Worm (Caenorhabditis elegans) whole organism, L4 larva: ENCODE data around the gene Y25C1A.14.

ENCODE experiments used
- D1046.2 ChIP-seq: fragments of 200-800 bp; sonication (Bioruptor generic); IDR thresholded peaks from 2 replicates; pipeline ENCODE4 v1.3.6; 2022; ENCODE audit warnings: missing genetic modification characterization, missing compliant biosample characterization
- F10B5.3 ChIP-seq: sonication (generic microtip); optimal IDR thresholded peaks from 2 replicates; lab custom pipeline; 2016; ENCODE audit warnings: mild to moderate bottlenecking, missing genetic modification characterization, missing compliant biosample characterization
- Y48G9A.11 ChIP-seq: fragments of 200-800 bp; sonication (Bioruptor generic); IDR thresholded peaks from 2 replicates; pipeline ENCODE4 v1.3.6; 2022; ENCODE audit warnings: missing genetic modification reagents, missing genetic modification characterization, missing compliant biosample characterization
- ZK546.5 ChIP-seq, 2 experiments: sonication (generic microtip); optimal IDR thresholded peaks; 2 replicates each; lab custom pipeline; 2017; ENCODE audit warnings: missing biosample characterization in 2 of 2, missing genetic modification characterization in 2 of 2
- aha-1 ChIP-seq: fragments of 150-350 bp; peaks from one replicate; lab custom pipeline; 2014; ENCODE audit warnings: missing biosample characterization, missing genetic modification characterization
- attf-4 ChIP-seq: sonication (generic microtip); optimal IDR thresholded peaks from 3 replicates; lab custom pipeline; 2017; ENCODE audit warnings: missing biosample characterization, missing genetic modification characterization
- ceh-44 ChIP-seq: fragments of 200-800 bp; sonication (Bioruptor generic); IDR thresholded peaks from 2 replicates; pipeline ENCODE4 v1.3.6; 2022; ENCODE audit warnings: missing genetic modification reagents, missing genetic modification characterization, missing compliant biosample characterization
- ceh-82 ChIP-seq: sonication (generic microtip); optimal IDR thresholded peaks from 2 replicates; lab custom pipeline; 2017; ENCODE audit warnings: missing biosample characterization, missing genetic modification characterization
- daf-12 ChIP-seq: fragments of 150-350 bp; optimal IDR thresholded peaks from 2 replicates; lab custom pipeline; 2014; ENCODE audit warnings: missing biosample characterization, missing genetic modification reagents, missing genetic modification characterization
- duxl-1 ChIP-seq: sonication (generic microtip); optimal IDR thresholded peaks from 2 replicates; lab custom pipeline; 2016; ENCODE audit warnings: mild to moderate bottlenecking, missing genetic modification characterization, moderate library complexity, missing compliant biosample characterization; ENCODE audit not compliant: poor library complexity
- jun-1 ChIP-seq: fragments of 150-350 bp; optimal IDR thresholded peaks from 2 replicates; lab custom pipeline; 2014; ENCODE audit warnings: missing biosample characterization, missing genetic modification reagents, missing genetic modification characterization
- lin-1 ChIP-seq: fragments of 200-800 bp; sonication (Bioruptor generic); IDR thresholded peaks from 2 replicates; pipeline ENCODE4 v1.3.6; 2022; ENCODE audit warnings: missing genetic modification reagents, missing genetic modification characterization, missing compliant biosample characterization
- lin-29 ChIP-seq: fragments of 200-800 bp; sonication (Bioruptor generic); IDR thresholded peaks from 2 replicates; pipeline ENCODE4 v1.3.6; 2022; ENCODE audit warnings: missing genetic modification reagents, missing genetic modification characterization, missing compliant biosample characterization
- lin-39 ChIP-seq: fragments of 150-350 bp; optimal IDR thresholded peaks from 2 replicates; lab custom pipeline; 2014; ENCODE audit warnings: missing biosample characterization, missing genetic modification reagents, missing genetic modification characterization
- lir-3 ChIP-seq: sonication (generic microtip); optimal IDR thresholded peaks from 2 replicates; lab custom pipeline; 2016; ENCODE audit warnings: mild to moderate bottlenecking, missing genetic modification characterization, missing compliant biosample characterization
- madf-5 ChIP-seq, 2 experiments: fragments of 200-800 bp; sonication (Bioruptor generic); IDR thresholded peaks; 2 replicates each; pipeline ENCODE4 v1.3.6; 2022; ENCODE audit warnings: missing compliant biosample characterization in 2 of 2, missing genetic modification characterization in 2 of 2
- madf-9 ChIP-seq: fragments of 200-800 bp; sonication (Bioruptor generic); conservative IDR thresholded peaks from 2 replicates; pipeline ENCODE4 v1.3.6; 2022; ENCODE audit warnings: missing genetic modification reagents, missing genetic modification characterization, missing compliant biosample characterization
- mep-1 ChIP-seq: fragments of 150-350 bp; sonication (generic microtip); optimal IDR thresholded peaks from 3 replicates; lab custom pipeline; 2014; ENCODE audit warnings: missing biosample characterization, missing genetic modification characterization
- nhr-10 ChIP-seq: fragments of 150-350 bp; optimal IDR thresholded peaks from 2 replicates; lab custom pipeline; 2014; ENCODE audit warnings: missing biosample characterization, missing genetic modification characterization
- nhr-111 ChIP-seq: fragments of 200-800 bp; sonication (Bioruptor generic); optimal IDR thresholded peaks from 2 replicates; lab custom pipeline; 2018; ENCODE audit warnings: mild to moderate bottlenecking, missing genetic modification characterization, missing compliant biosample characterization
- nhr-237 ChIP-seq: sonication (generic microtip); optimal IDR thresholded peaks from 2 replicates; lab custom pipeline; 2017; ENCODE audit warnings: missing biosample characterization, missing genetic modification characterization
- nhr-41 ChIP-seq: fragments of 200-800 bp; sonication (Bioruptor generic); IDR thresholded peaks from 2 replicates; pipeline ENCODE4 v1.3.6; 2022; ENCODE audit warnings: missing genetic modification reagents, missing genetic modification characterization, missing compliant biosample characterization
- nhr-76 ChIP-seq: fragments of 150-350 bp; optimal IDR thresholded peaks from 2 replicates; lab custom pipeline; 2014; ENCODE audit warnings: missing biosample characterization, missing genetic modification characterization
- nhr-77 ChIP-seq: fragments of 150-350 bp; optimal IDR thresholded peaks from 2 replicates; lab custom pipeline; 2014; ENCODE audit warnings: missing biosample characterization, missing genetic modification characterization
- set-16 ChIP-seq: fragments of 200-800 bp; sonication (Bioruptor generic); IDR thresholded peaks from 2 replicates; pipeline ENCODE4 v1.3.6; 2022; ENCODE audit warnings: missing genetic modification reagents, missing genetic modification characterization, missing compliant biosample characterization
- spr-3 ChIP-seq: fragments of 200-800 bp; sonication (Bioruptor generic); optimal IDR thresholded peaks from 2 replicates; lab custom pipeline; 2018; ENCODE audit warnings: mild to moderate bottlenecking, missing genetic modification characterization, missing compliant biosample characterization
- tag-97 ChIP-seq: fragments of 200-800 bp; sonication (Bioruptor generic); IDR thresholded peaks from 2 replicates; pipeline ENCODE4 v1.3.6; 2022; ENCODE audit warnings: missing genetic modification characterization, missing compliant biosample characterization
- unc-62 ChIP-seq, 3 experiments: fragments of 150-350 bp in 1 of 3; sonication (generic microtip); optimal IDR thresholded peaks in 2 of 3; peaks in 1 of 3; 1 replicate in 1 of 3; 2 replicates in 2 of 3; lab custom pipeline; 2014 to 2017; ENCODE audit warnings: missing biosample characterization in 3 of 3, missing genetic modification characterization in 3 of 3, missing genetic modification reagents in 3 of 3, missing genotype in 1 of 3
- vab-7 ChIP-seq: fragments of 200-800 bp; sonication (Bioruptor generic); IDR thresholded peaks from 2 replicates; pipeline ENCODE4 v1.3.6; 2022; ENCODE audit warnings: missing genetic modification reagents, missing genetic modification characterization, missing compliant biosample characterization
- ztf-7 ChIP-seq: fragments of 150-350 bp; optimal IDR thresholded peaks from 2 replicates; lab custom pipeline; 2014; ENCODE audit warnings: missing biosample characterization, missing genetic modification characterization

The Y25C1A.14 gene

ce11 chrII:3054221-3054620 is 42.5 kb downstream of the Y25C1A.14 start, which contains the start of gene lido-13:
lido-13 (minus strand) TSS chrII:3054321.
- TF ChIP-seq D1046.2 (GFP tag; lab: Robert Waterston, UW), result no peak
- no peak for TF ChIP-seq unc-62 (GFP tag; optimal IDR thresholded peaks at IDR 0.05 in 1 of 2; lab: Kevin White, UChicago)
- TF ChIP-seq unc-62 (tag; optimal IDR thresholded peaks at IDR 0.05; lab: Kevin White, UChicago), result no peak
- no peak for TF ChIP-seq lir-3 (tag; lab: Kevin White, UChicago)
- TF ChIP-seq attf-4 (tag; lab: Kevin White, UChicago), result no peak
- TF ChIP-seq mep-1 (tag; lab: Kevin White, UChicago), result no peak
- TF ChIP-seq nhr-111 (GFP tag; lab: Kevin White, UChicago), result no peak
- no peak for TF ChIP-seq lin-1
- no peak for TF ChIP-seq nhr-41
- TF ChIP-seq F10B5.3 (tag; lab: Kevin White, UChicago), result no peak
- TF ChIP-seq tag-97 (GFP tag; lab: Robert Waterston, UW), result no peak
- TF ChIP-seq ZK546.5 (tag; optimal IDR thresholded peaks at IDR 0.05; lab: Kevin White, UChicago), result no peak
- no peak for TF ChIP-seq ceh-44 (GFP tag; lab: Robert Waterston, UW)
- TF ChIP-seq ztf-7 (tag; lab: Kevin White, UChicago), result no peak
- no peak for TF ChIP-seq vab-7 (GFP tag; lab: Robert Waterston, UW)
- no peak for TF ChIP-seq spr-3

ce11 chrII:3053689-3054088 is 43.1 kb downstream of the Y25C1A.14 start:
- peak; percentile 95 for TF ChIP-seq aha-1
- TF ChIP-seq duxl-1 (tag; lab: Kevin White, UChicago), result no peak

- TF ChIP-seq madf-5 (GFP tag; IDR thresholded peaks at IDR 0.05; lab: Robert Waterston, UW) (no peak), set-16 (peak; percentile 76)
- TF ChIP-seq, all 104 proteins: peak for 1
Measured at ce11 chrII:3052843-3053242, 43.9 kb downstream of the Y25C1A.14 start.

ce11 chrII:3051332-3051731 is 45.4 kb downstream of the Y25C1A.14 start:
- TF ChIP-seq unc-62 (GFP tag; optimal IDR thresholded peaks at IDR 0.05 in 1 of 2; lab: Kevin White, UChicago), result peak in 1 of 2 experiments; percentile 94
- no peak for TF ChIP-seq unc-62 (tag; optimal IDR thresholded peaks at IDR 0.05; lab: Kevin White, UChicago)
- no peak for TF ChIP-seq madf-9 (GFP tag; lab: Robert Waterston, UW)

- TF ChIP-seq lin-29 (GFP tag; lab: Robert Waterston, UW) (no peak), Y48G9A.11 (GFP tag; lab: Robert Waterston, UW) (0 out of 2 replicates have a peak, but pooled peaks have one; percentile 7)
Measured at ce11 chrII:3050703-3051102, 46.1 kb downstream of the Y25C1A.14 start, which contains the start of gene sri-31. sri-31 (plus strand) TSS chrII:3051003.

ce11 chrII:3048989-3049388 is 47.8 kb downstream of the Y25C1A.14 start:
- no peak for TF ChIP-seq jun-1 (tag; lab: Kevin White, UChicago)

ce11 chrII:3048378-3048777 is 48.4 kb downstream of the Y25C1A.14 start, which contains the start of gene sri-28:
sri-28 (plus strand) TSS chrII:3048678.
- TF ChIP-seq ceh-82 (tag; lab: Kevin White, UChicago) (no peak), nhr-77 (tag; lab: Kevin White, UChicago) (no peak), nhr-76 (tag; lab: Kevin White, UChicago) (no peak), daf-12 (tag; lab: Kevin White, UChicago) (no peak), nhr-10 (tag; lab: Kevin White, UChicago) (no peak), lin-1 (no peak), lin-39 (tag; lab: Kevin White, UChicago) (no peak), nhr-237 (tag; lab: Kevin White, UChicago) (no peak)
